Fruit fly (Drosophila melanogaster) whole organism, adult: Measurements from ENCODE around the gene CG2247.

Experiments used
- CG12768 ChIP-seq: fragments of 200-800 bp; sonication (Bioruptor generic); optimal IDR thresholded peaks from 2 replicates; lab custom pipeline; 2017; ENCODE audit warnings: missing biosample characterization, missing genetic modification characterization, mild to moderate bottlenecking, moderate library complexity, missing genetic modification reagents
- CG14711 ChIP-seq: fragments of 200-800 bp; sonication (Bioruptor generic); optimal IDR thresholded peaks from 2 replicates; lab custom pipeline; 2018; ENCODE audit warnings: missing biosample characterization, mild to moderate bottlenecking, missing genetic modification characterization, moderate library complexity
- CG1620 ChIP-seq: fragments of 200-800 bp; sonication (Bioruptor generic); optimal IDR thresholded peaks from 2 replicates; lab custom pipeline; 2016; ENCODE audit warnings: missing biosample characterization, missing genetic modification characterization
- CG33017 ChIP-seq: fragments of 200-800 bp; sonication (Bioruptor generic); optimal IDR thresholded peaks from 2 replicates; lab custom pipeline; 2018; ENCODE audit warnings: missing biosample characterization, mild to moderate bottlenecking, missing genetic modification characterization, moderate library complexity
- CG7045 ChIP-seq: fragments of 200-800 bp; sonication (Bioruptor generic); optimal IDR thresholded peaks from 2 replicates; lab custom pipeline; 2017; ENCODE audit warnings: missing biosample characterization, mild to moderate bottlenecking, missing genetic modification characterization
- Clk ChIP-seq: fragments of 200-800 bp; sonication (Bioruptor generic); optimal IDR thresholded peaks from 2 replicates; lab custom pipeline; 2017; ENCODE audit warnings: missing biosample characterization, missing genetic modification characterization
- Crg-1 ChIP-seq: fragments of 200-800 bp; sonication (Bioruptor generic); optimal IDR thresholded peaks from 2 replicates; lab custom pipeline; 2016; ENCODE audit warnings: missing biosample characterization, missing genetic modification characterization
- Hr96 ChIP-seq: fragments of 200-800 bp; sonication (Bioruptor generic); optimal IDR thresholded peaks from 2 replicates; lab custom pipeline; 2016; ENCODE audit warnings: missing biosample characterization, missing genetic modification characterization
- bab1 ChIP-seq: fragments of 200-800 bp; sonication (Bioruptor generic); optimal IDR thresholded peaks from 3 replicates; lab custom pipeline; 2019; ENCODE audit warnings: missing biosample characterization, mild to moderate bottlenecking, missing genetic modification characterization, moderate library complexity
- cic ChIP-seq: fragments of 200-800 bp; sonication (Bioruptor generic); optimal IDR thresholded peaks from 2 replicates; lab custom pipeline; 2017; ENCODE audit warnings: missing biosample characterization, mild to moderate bottlenecking, missing genetic modification characterization, moderate library complexity
- kay ChIP-seq: fragments of 200-800 bp; sonication (Bioruptor generic); peaks from one replicate; lab custom pipeline; 2016; ENCODE audit warnings: missing biosample characterization, missing genetic modification characterization, borderline replicate concordance
- ovo ChIP-seq: fragments of 200-800 bp; sonication (Bioruptor generic); optimal IDR thresholded peaks from 2 replicates; lab custom pipeline; 2016; ENCODE audit warnings: missing biosample characterization, missing genetic modification characterization
- toe ChIP-seq: fragments of 200-800 bp; sonication (Bioruptor generic); optimal IDR thresholded peaks from 2 replicates; lab custom pipeline; 2016; ENCODE audit warnings: missing biosample characterization, missing genetic modification characterization

dm6 chrX:11643227-11643626 is 31.8 kb upstream of the CG2247 start:
- TF ChIP-seq CG12768 (GFP tag; lab: Kevin White, UChicago) (no peak), Crg-1 (GFP tag; lab: Kevin White, UChicago) (no peak), toe (GFP tag; lab: Kevin White, UChicago) (no peak), CG1620 (GFP tag; lab: Kevin White, UChicago) (no peak), CG7045 (GFP tag; lab: Kevin White, UChicago) (no peak), kay (GFP tag; lab: Kevin White, UChicago) (no peak), Clk (GFP tag; lab: Kevin White, UChicago) (no peak), ovo (no peak), cic (GFP tag; lab: Kevin White, UChicago) (no peak), bab1 (GFP tag; lab: Kevin White, UChicago) (no peak), CG14711 (tag; lab: Kevin White, UChicago) (no peak), Hr96 (no peak), CG33017 (no peak)
